Worm (Caenorhabditis elegans) whole organism, L3 larva: ENCODE measurements around the gene ccdc-47.

Experiments
- R02D3.7 ChIP-seq: fragments of 150-350 bp; optimal IDR thresholded peaks from 2 replicates; lab custom pipeline; 2014; ENCODE audit warnings: missing biosample characterization, missing genetic modification characterization
- aly-2 ChIP-seq: fragments of 150-350 bp; optimal IDR thresholded peaks from 2 replicates; lab custom pipeline; 2014; ENCODE audit warnings: missing biosample characterization, missing genetic modification characterization
- ama-1 ChIP-seq: fragments of 150-350 bp; optimal IDR thresholded peaks from 2 replicates; lab custom pipeline; 2018
- ceh-16 ChIP-seq: sonication (generic microtip); optimal IDR thresholded peaks from 2 replicates; lab custom pipeline; 2017; ENCODE audit warnings: missing biosample characterization, missing genetic modification characterization
- ceh-28 ChIP-seq: fragments of 150-350 bp; optimal IDR thresholded peaks from 2 replicates; lab custom pipeline; 2014; ENCODE audit warnings: missing biosample characterization, missing genetic modification reagents, missing genetic modification characterization
- ceh-82 ChIP-seq: fragments of 150-350 bp; optimal IDR thresholded peaks from 2 replicates; lab custom pipeline; 2014; ENCODE audit warnings: missing biosample characterization, missing genetic modification characterization
- ceh-9 ChIP-seq: sonication (generic microtip); optimal IDR thresholded peaks from 2 replicates; lab custom pipeline; 2018; ENCODE audit warnings: missing biosample characterization, missing genetic modification characterization
- egl-27 ChIP-seq: sonication (generic microtip); optimal IDR thresholded peaks from 4 replicates; lab custom pipeline; 2017; ENCODE audit warnings: missing biosample characterization, missing genetic modification reagents, missing genetic modification characterization
- egl-5 ChIP-seq: fragments of 150-350 bp; optimal IDR thresholded peaks from 2 replicates; lab custom pipeline; 2017; ENCODE audit warnings: missing biosample characterization, missing genetic modification reagents, missing genetic modification characterization, inconsistent platforms
- elt-1 ChIP-seq: fragments of 150-350 bp; optimal IDR thresholded peaks from 2 replicates; lab custom pipeline; 2014; ENCODE audit warnings: missing biosample characterization, missing genetic modification characterization
- elt-2 ChIP-seq: sonication (generic microtip); optimal IDR thresholded peaks from 2 replicates; lab custom pipeline; 2016; ENCODE audit warnings: missing genetic modification reagents, mild to moderate bottlenecking, missing genetic modification characterization, missing compliant biosample characterization
- elt-3 ChIP-seq, 3 experiments: fragments of 150-350 bp in 1 of 3; sonication (generic microtip) in 2 of 3; optimal IDR thresholded peaks; 2 replicates in 2 of 3; 4 replicates in 1 of 3; lab custom pipeline; 2014 to 2017; ENCODE audit warnings: missing biosample characterization in 3 of 3, missing genetic modification characterization in 3 of 3
- eor-1 ChIP-seq, 2 experiments: fragments of 150-350 bp; optimal IDR thresholded peaks; 2 replicates each; lab custom pipeline; 2014 to 2018; ENCODE audit warnings: missing biosample characterization in 2 of 2, missing genetic modification characterization in 2 of 2
- fkh-10 ChIP-seq: sonication (generic microtip); optimal IDR thresholded peaks from 2 replicates; lab custom pipeline; 2017; ENCODE audit warnings: missing biosample characterization, missing genetic modification reagents, missing genetic modification characterization
- fkh-2 ChIP-seq: fragments of 150-350 bp; optimal IDR thresholded peaks from 2 replicates; lab custom pipeline; 2014; ENCODE audit warnings: missing biosample characterization, missing genetic modification reagents, missing genetic modification characterization
- fos-1 ChIP-seq: fragments of 150-350 bp; optimal IDR thresholded peaks from 2 replicates; lab custom pipeline; 2014; ENCODE audit warnings: missing biosample characterization, missing genetic modification characterization
- hmg-11 ChIP-seq: sonication (generic microtip); optimal IDR thresholded peaks from 2 replicates; lab custom pipeline; 2016; ENCODE audit warnings: missing genetic modification characterization, missing compliant biosample characterization
- jun-1 ChIP-seq: fragments of 150-350 bp; optimal IDR thresholded peaks from 2 replicates; lab custom pipeline; 2014; ENCODE audit warnings: missing biosample characterization, missing genetic modification reagents, missing genetic modification characterization
- lin-15B ChIP-seq: fragments of 150-350 bp; optimal IDR thresholded peaks from 2 replicates; lab custom pipeline; 2014; ENCODE audit warnings: missing biosample characterization, missing genetic modification characterization
- mdl-1 ChIP-seq: fragments of 150-350 bp; optimal IDR thresholded peaks from 2 replicates; lab custom pipeline; 2014; ENCODE audit warnings: missing biosample characterization, missing genetic modification characterization
- mml-1 ChIP-seq: fragments of 150-350 bp; sonication (generic microtip); optimal IDR thresholded peaks from 3 replicates; lab custom pipeline; 2014; ENCODE audit warnings: missing biosample characterization, missing genetic modification characterization
- nfya-1 ChIP-seq: sonication (generic microtip); optimal IDR thresholded peaks from 2 replicates; lab custom pipeline; 2017; ENCODE audit warnings: missing genetic modification characterization, mild to moderate bottlenecking, missing compliant biosample characterization, antibody characterized with exemption, moderate library complexity; ENCODE audit not compliant: insufficient read depth
- nhr-11 ChIP-seq: fragments of 150-350 bp; optimal IDR thresholded peaks from 2 replicates; lab custom pipeline; 2014; ENCODE audit warnings: missing biosample characterization, missing genetic modification characterization
- nhr-12 ChIP-seq: fragments of 150-350 bp; optimal IDR thresholded peaks from 2 replicates; lab custom pipeline; 2014; ENCODE audit warnings: missing biosample characterization, missing genetic modification characterization
- nhr-23 ChIP-seq: fragments of 150-350 bp; optimal IDR thresholded peaks from 2 replicates; lab custom pipeline; 2014; ENCODE audit warnings: missing biosample characterization, missing genetic modification reagents, missing genetic modification characterization
- nhr-237 ChIP-seq: fragments of 150-350 bp; optimal IDR thresholded peaks from 2 replicates; lab custom pipeline; 2014; ENCODE audit warnings: missing biosample characterization, missing genetic modification characterization
- nhr-25 ChIP-seq: sonication (generic microtip); optimal IDR thresholded peaks from 2 replicates; lab custom pipeline; 2017; ENCODE audit warnings: missing biosample characterization, missing genetic modification characterization
- nhr-28 ChIP-seq: fragments of 150-350 bp; optimal IDR thresholded peaks from 2 replicates; lab custom pipeline; 2014; ENCODE audit warnings: missing biosample characterization, missing genetic modification characterization
- nhr-43 ChIP-seq: sonication (generic microtip); optimal IDR thresholded peaks from 2 replicates; lab custom pipeline; 2016; ENCODE audit warnings: mild to moderate bottlenecking, missing genetic modification characterization, missing compliant biosample characterization; ENCODE audit not compliant: poor library complexity, severe bottlenecking
- nhr-76 ChIP-seq: fragments of 150-350 bp; sonication (generic microtip); optimal IDR thresholded peaks from 5 replicates; lab custom pipeline; 2014; ENCODE audit warnings: missing biosample characterization, missing genetic modification characterization
- nhr-77 ChIP-seq: fragments of 150-350 bp; optimal IDR thresholded peaks from 2 replicates; lab custom pipeline; 2014; ENCODE audit warnings: missing biosample characterization, missing genetic modification characterization
- pha-4 ChIP-seq: fragments of 150-350 bp; optimal IDR thresholded peaks from 2 replicates; lab custom pipeline; 2014; ENCODE audit warnings: missing biosample characterization, missing genetic modification reagents, missing genetic modification characterization
- pqm-1 ChIP-seq: fragments of 150-350 bp; optimal IDR thresholded peaks from 2 replicates; lab custom pipeline; 2017; ENCODE audit warnings: missing biosample characterization, missing genetic modification characterization, inconsistent platforms
- sea-2 ChIP-seq: fragments of 150-350 bp; sonication (generic microtip); optimal IDR thresholded peaks from 4 replicates; lab custom pipeline; 2014; ENCODE audit warnings: missing biosample characterization, missing genetic modification reagents, missing genetic modification characterization
- snpc-4 ChIP-seq: fragments of 150-350 bp; optimal IDR thresholded peaks from 2 replicates; lab custom pipeline; 2014; ENCODE audit warnings: missing biosample characterization, missing genetic modification characterization
- tbx-2 ChIP-seq: sonication (generic microtip); optimal IDR thresholded peaks from 2 replicates; lab custom pipeline; 2016; ENCODE audit warnings: mild to moderate bottlenecking, missing genetic modification characterization, missing compliant biosample characterization
- unc-62 ChIP-seq: fragments of 150-350 bp; sonication (generic microtip); optimal IDR thresholded peaks from 4 replicates; lab custom pipeline; 2014; ENCODE audit warnings: missing biosample characterization, missing genetic modification reagents, missing genetic modification characterization
- zag-1 ChIP-seq: fragments of 150-350 bp; optimal IDR thresholded peaks from 2 replicates; lab custom pipeline; 2014; ENCODE audit warnings: missing biosample characterization, missing genetic modification characterization
- ztf-11 ChIP-seq: fragments of 150-350 bp; optimal IDR thresholded peaks from 2 replicates; lab custom pipeline; 2014; ENCODE audit warnings: missing biosample characterization, missing genetic modification characterization

Gene ccdc-47

ce11 chrIII:3959206-3959605, 42.4 kb downstream of the ccdc-47 start:
- no peak for TF ChIP-seq nhr-23 (tag; lab: Kevin White, UChicago)
- no peak for TF ChIP-seq unc-62 (GFP tag; lab: Kevin White, UChicago)
- no peak for TF ChIP-seq sea-2
- TF ChIP-seq mml-1: no peak
- no peak for TF ChIP-seq nhr-28 (tag; lab: Kevin White, UChicago)
- TF ChIP-seq nhr-11 (tag; lab: Kevin White, UChicago): no peak
- no peak for TF ChIP-seq fkh-2 (tag; lab: Kevin White, UChicago)
- no peak for TF ChIP-seq ceh-82 (tag; lab: Kevin White, UChicago)
- no peak for TF ChIP-seq egl-27 (tag; lab: Kevin White, UChicago)
- no peak for TF ChIP-seq mdl-1
- no peak for TF ChIP-seq ama-1 (lab: Kevin White, UChicago)
- TF ChIP-seq ceh-9 (tag; lab: Kevin White, UChicago): no peak
- no peak for TF ChIP-seq R02D3.7 (tag; lab: Kevin White, UChicago)
- no peak for TF ChIP-seq nfya-1 (tag; lab: Kevin White, UChicago)
- no peak for TF ChIP-seq ztf-11 (tag; lab: Kevin White, UChicago)
- TF ChIP-seq pqm-1 (tag; lab: Kevin White, UChicago): no peak
- no peak for TF ChIP-seq tbx-2
- no peak for TF ChIP-seq nhr-237 (tag; lab: Kevin White, UChicago)
- TF ChIP-seq fkh-10 (GFP tag; lab: Kevin White, UChicago): no peak

- TF ChIP-seq hmg-11 (tag; lab: Kevin White, UChicago) (no peak), nfya-1 (tag; lab: Kevin White, UChicago) (peak; percentile 3), nhr-28 (tag; lab: Kevin White, UChicago) (no peak), pha-4 (tag; lab: Kevin White, UChicago) (peak; percentile 71), pqm-1 (tag; lab: Kevin White, UChicago) (peak; percentile 38), egl-5 (tag; lab: Kevin White, UChicago) (no peak), elt-2 (tag; lab: Kevin White, UChicago) (peak; percentile 46)
- TF ChIP-seq, all 47 proteins: peak for 4
Measured at ce11 chrIII:3959987-3960386, 43.2 kb downstream of the ccdc-47 start, which contains the start of gene R10E9.3. Gene R10E9.3 (plus strand): TSS chrIII:3960221.

ce11 chrIII:3964237-3964636, 47.5 kb downstream of the ccdc-47 start, which contains the start of gene R10E9.2:
Gene R10E9.2 (minus strand): TSS chrIII:3964337.
- no peak for TF ChIP-seq mml-1
- TF ChIP-seq ceh-16: no peak
- TF ChIP-seq aly-2 (tag; lab: Kevin White, UChicago): no peak
- TF ChIP-seq egl-5 (tag; lab: Kevin White, UChicago): no peak
- TF ChIP-seq nhr-77: no peak
- TF ChIP-seq eor-1 (tag; optimal IDR thresholded peaks at IDR 0.05; lab: Kevin White, UChicago): no peak
- TF ChIP-seq fos-1 (tag; lab: Kevin White, UChicago): no peak
- TF ChIP-seq sea-2: no peak
- no peak for TF ChIP-seq nhr-23 (tag; lab: Kevin White, UChicago)
- no peak for TF ChIP-seq pqm-1 (tag; lab: Kevin White, UChicago)
- TF ChIP-seq nhr-12 (tag; lab: Kevin White, UChicago): no peak
- no peak for TF ChIP-seq snpc-4 (tag; lab: Kevin White, UChicago)
- TF ChIP-seq ceh-82 (tag; lab: Kevin White, UChicago): no peak
- no peak for TF ChIP-seq ceh-9 (tag; lab: Kevin White, UChicago)
- TF ChIP-seq R02D3.7 (tag; lab: Kevin White, UChicago): no peak
- TF ChIP-seq nhr-76 (tag; lab: Kevin White, UChicago): no peak
- no peak for TF ChIP-seq elt-3 (tag; optimal IDR thresholded peaks at IDR 0.05; lab: Kevin White, UChicago)
- no peak for TF ChIP-seq nfya-1 (tag; lab: Kevin White, UChicago)
- TF ChIP-seq nhr-28 (tag; lab: Kevin White, UChicago): no peak
- TF ChIP-seq pha-4 (tag; lab: Kevin White, UChicago): no peak
- TF ChIP-seq, all 47 proteins: peak for 0

ce11 chrIII:3966143-3966542, 49.4 kb downstream of the ccdc-47 start:
- TF ChIP-seq nhr-25 (no peak), ceh-28 (tag; lab: Kevin White, UChicago) (no peak), elt-1 (no peak), nhr-237 (tag; lab: Kevin White, UChicago) (no peak), nhr-11 (tag; lab: Kevin White, UChicago) (no peak), fos-1 (tag; lab: Kevin White, UChicago) (no peak), jun-1 (tag; lab: Kevin White, UChicago) (no peak), elt-3 (tag; optimal IDR thresholded peaks at IDR 0.05; lab: Kevin White, UChicago) (no peak), zag-1 (no peak), mml-1 (no peak), lin-15B (tag; lab: Kevin White, UChicago) (no peak), nfya-1 (tag; lab: Kevin White, UChicago) (no peak), fkh-2 (tag; lab: Kevin White, UChicago) (no peak), ceh-9 (tag; lab: Kevin White, UChicago) (no peak), ztf-11 (tag; lab: Kevin White, UChicago) (no peak), fkh-10 (GFP tag; lab: Kevin White, UChicago) (no peak), nhr-43 (no peak)
- TF ChIP-seq, all 47 proteins: peak for 0
